Worm (Caenorhabditis elegans) whole organism, L1 larva: ENCODE measurements around the gene ZK1058.3.

Experiments
- C04F5.9 ChIP-seq: sonication (generic microtip); optimal IDR thresholded peaks from 2 replicates; lab custom pipeline; 2016; ENCODE audit warnings: missing genetic modification characterization, missing compliant biosample characterization
- F16B12.6 ChIP-seq: fragments of 150-350 bp; optimal IDR thresholded peaks from 2 replicates; lab custom pipeline; 2014; ENCODE audit warnings: missing biosample characterization, missing genetic modification characterization
- aly-2 ChIP-seq: fragments of 150-350 bp; optimal IDR thresholded peaks from 2 replicates; lab custom pipeline; 2014; ENCODE audit warnings: missing biosample characterization, missing genetic modification characterization
- ama-1 ChIP-seq: fragments of 150-350 bp; optimal IDR thresholded peaks from 2 replicates; lab custom pipeline; 2014
- ceh-63 ChIP-seq: fragments of 200-800 bp; sonication (Bioruptor generic); optimal IDR thresholded peaks from 2 replicates; lab custom pipeline; 2018; ENCODE audit warnings: mild to moderate bottlenecking, missing genetic modification characterization, missing compliant biosample characterization
- ceh-8 ChIP-seq: fragments of 200-800 bp; sonication (Bioruptor generic); optimal IDR thresholded peaks from 2 replicates; lab custom pipeline; 2018; ENCODE audit warnings: mild to moderate bottlenecking, missing genetic modification characterization, moderate library complexity, missing compliant biosample characterization
- ceh-88 ChIP-seq: fragments of 200-800 bp; sonication (Bioruptor generic); IDR thresholded peaks from 2 replicates; pipeline ENCODE4 v1.3.6; 2022; ENCODE audit warnings: missing genetic modification characterization, missing compliant biosample characterization
- ceh-90 ChIP-seq: sonication (generic microtip); optimal IDR thresholded peaks from 2 replicates; lab custom pipeline; 2016; ENCODE audit warnings: missing genetic modification characterization, missing compliant biosample characterization
- ces-1 ChIP-seq: fragments of 150-350 bp; optimal IDR thresholded peaks from 2 replicates; lab custom pipeline; 2014; ENCODE audit warnings: missing biosample characterization, missing genetic modification reagents, missing genetic modification characterization
- dpl-1 ChIP-seq, 3 experiments: fragments of 150-350 bp in 2 of 3; sonication (generic microtip) in 1 of 3; optimal IDR thresholded peaks; 2 replicates each; lab custom pipeline; 2014 to 2017; ENCODE audit warnings: missing biosample characterization in 3 of 3, missing genetic modification characterization in 3 of 3, missing genetic modification reagents in 3 of 3
- dsc-1 ChIP-seq: sonication (generic microtip); optimal IDR thresholded peaks from 2 replicates; lab custom pipeline; 2016; ENCODE audit warnings: mild to moderate bottlenecking, missing genetic modification characterization, missing compliant biosample characterization
- efl-1 ChIP-seq, 4 experiments: fragments of 150-350 bp; optimal IDR thresholded peaks in 3 of 4; peaks in 1 of 4; 1 replicate in 1 of 4; 2 replicates in 3 of 4; lab custom pipeline; 2014; ENCODE audit warnings: missing biosample characterization in 2 of 4, missing genetic modification characterization in 2 of 4, missing genetic modification reagents in 2 of 4
- egl-13 ChIP-seq: sonication (generic microtip); optimal IDR thresholded peaks from 2 replicates; lab custom pipeline; 2016; ENCODE audit warnings: missing genotype, missing genetic modification reagents, missing genetic modification characterization, missing compliant biosample characterization
- egl-27 ChIP-seq, 2 experiments: fragments of 150-350 bp in 1 of 2; sonication (generic microtip); optimal IDR thresholded peaks; 3 replicates each; lab custom pipeline; 2017 to 2018; ENCODE audit warnings: missing biosample characterization in 2 of 2, missing genetic modification characterization in 2 of 2, missing genetic modification reagents in 2 of 2
- elt-2 ChIP-seq: sonication (generic microtip); optimal IDR thresholded peaks from 2 replicates; lab custom pipeline; 2016; ENCODE audit warnings: missing genetic modification characterization, mild to moderate bottlenecking, inconsistent platforms, missing compliant biosample characterization, missing genetic modification reagents
- elt-3 ChIP-seq, 6 experiments: fragments of 150-350 bp in 1 of 6; sonication (generic microtip); optimal IDR thresholded peaks; 2 replicates each; lab custom pipeline; 2017 to 2018; ENCODE audit warnings: missing biosample characterization in 6 of 6, missing genetic modification characterization in 6 of 6, inconsistent platforms in 1 of 6
- ets-5 ChIP-seq: fragments of 200-800 bp; sonication (Bioruptor generic); IDR thresholded peaks from 2 replicates; pipeline ENCODE4 v1.3.6; 2022; ENCODE audit warnings: missing genetic modification characterization, missing compliant biosample characterization
- fkh-10 ChIP-seq: sonication (generic microtip); optimal IDR thresholded peaks from 2 replicates; lab custom pipeline; 2017; ENCODE audit warnings: missing biosample characterization, missing genetic modification reagents, missing genetic modification characterization
- fkh-4 ChIP-seq: sonication (generic microtip); optimal IDR thresholded peaks from 2 replicates; lab custom pipeline; 2016; ENCODE audit warnings: missing compliant biosample characterization, missing genetic modification characterization, borderline replicate concordance
- grh-1 ChIP-seq: fragments of 200-800 bp; sonication (Bioruptor generic); IDR thresholded peaks from 2 replicates; pipeline ENCODE4 v1.3.6; 2022; ENCODE audit warnings: missing genetic modification reagents, missing genetic modification characterization, missing compliant biosample characterization
- hlh-4 ChIP-seq: sonication (generic microtip); optimal IDR thresholded peaks from 2 replicates; lab custom pipeline; 2016; ENCODE audit warnings: mild to moderate bottlenecking, missing genetic modification characterization, missing compliant biosample characterization
- hpl-2 ChIP-seq: fragments of 150-350 bp; optimal IDR thresholded peaks from 2 replicates; lab custom pipeline; 2014; ENCODE audit warnings: missing biosample characterization, missing genetic modification reagents, missing genetic modification characterization
- irx-1 ChIP-seq: sonication (generic microtip); optimal IDR thresholded peaks from 2 replicates; lab custom pipeline; 2016; ENCODE audit warnings: missing genetic modification characterization, missing compliant biosample characterization
- jun-1 ChIP-seq: fragments of 150-350 bp; optimal IDR thresholded peaks from 2 replicates; lab custom pipeline; 2014; ENCODE audit warnings: missing biosample characterization, missing genetic modification reagents, missing genetic modification characterization
- lin-13 ChIP-seq: fragments of 150-350 bp; optimal IDR thresholded peaks from 2 replicates; lab custom pipeline; 2014; ENCODE audit warnings: missing biosample characterization, missing genetic modification reagents, missing genetic modification characterization
- lin-14 ChIP-seq: fragments of 200-800 bp; sonication (Bioruptor generic); optimal IDR thresholded peaks from 2 replicates; lab custom pipeline; 2018; ENCODE audit warnings: mild to moderate bottlenecking, missing genetic modification characterization, moderate library complexity, missing compliant biosample characterization
- lin-35 ChIP-seq, 2 experiments: fragments of 150-350 bp; optimal IDR thresholded peaks; 2 replicates each; lab custom pipeline; 2014; ENCODE audit warnings: missing biosample characterization in 2 of 2, missing genetic modification characterization in 2 of 2, missing genetic modification reagents in 2 of 2
- lsy-2 ChIP-seq, 2 experiments: fragments of 150-350 bp; optimal IDR thresholded peaks; 2 replicates each; lab custom pipeline; 2014; ENCODE audit warnings: missing biosample characterization in 2 of 2, missing genetic modification characterization in 2 of 2
- mab-9 ChIP-seq: fragments of 200-800 bp; sonication (Bioruptor generic); IDR thresholded peaks from 2 replicates; pipeline ENCODE4 v1.3.6; 2022; ENCODE audit warnings: missing genetic modification reagents, missing genetic modification characterization, missing compliant biosample characterization
- mdl-1 ChIP-seq, 2 experiments: fragments of 150-350 bp; optimal IDR thresholded peaks; 2 replicates each; lab custom pipeline; 2014 to 2017; ENCODE audit warnings: missing biosample characterization in 2 of 2, missing genetic modification characterization in 2 of 2, inconsistent platforms in 1 of 2
- nhr-11 ChIP-seq: fragments of 150-350 bp; optimal IDR thresholded peaks from 2 replicates; lab custom pipeline; 2014; ENCODE audit warnings: missing biosample characterization, missing genetic modification characterization
- nhr-19 ChIP-seq: fragments of 200-800 bp; sonication (Bioruptor generic); conservative IDR thresholded peaks from 2 replicates; pipeline ENCODE4 v1.3.6; 2022; ENCODE audit warnings: missing genetic modification characterization, missing compliant biosample characterization
- nhr-20 ChIP-seq: sonication (generic microtip); optimal IDR thresholded peaks from 2 replicates; lab custom pipeline; 2016; ENCODE audit warnings: mild to moderate bottlenecking, missing genetic modification characterization, missing compliant biosample characterization
- nhr-237 ChIP-seq: fragments of 150-350 bp; optimal IDR thresholded peaks from 2 replicates; lab custom pipeline; 2014; ENCODE audit warnings: missing biosample characterization, missing genetic modification characterization
- nhr-47 ChIP-seq: sonication (generic microtip); optimal IDR thresholded peaks from 2 replicates; lab custom pipeline; 2016; ENCODE audit warnings: mild to moderate bottlenecking, missing genetic modification characterization, moderate library complexity, missing compliant biosample characterization
- nhr-71 ChIP-seq: sonication (generic microtip); optimal IDR thresholded peaks from 2 replicates; lab custom pipeline; 2016; ENCODE audit warnings: mild to moderate bottlenecking, missing genetic modification characterization, moderate library complexity, missing compliant biosample characterization
- nhr-84 ChIP-seq: sonication (generic microtip); optimal IDR thresholded peaks from 2 replicates; lab custom pipeline; 2017; ENCODE audit warnings: missing biosample characterization, missing genetic modification characterization
- nhr-85 ChIP-seq: sonication (generic microtip); peaks from one replicate; lab custom pipeline; 2016; ENCODE audit warnings: missing genetic modification characterization, inconsistent platforms, missing compliant biosample characterization
- nhr-90 ChIP-seq: sonication (generic microtip); optimal IDR thresholded peaks from 2 replicates; lab custom pipeline; 2016; ENCODE audit warnings: mild to moderate bottlenecking, missing genetic modification characterization, missing compliant biosample characterization; ENCODE audit not compliant: poor library complexity
- pax-3 ChIP-seq: fragments of 200-800 bp; sonication (Bioruptor generic); optimal IDR thresholded peaks from 2 replicates; lab custom pipeline; 2018; ENCODE audit warnings: mild to moderate bottlenecking, missing genetic modification characterization, moderate library complexity, missing compliant biosample characterization
- snpc-4 ChIP-seq: fragments of 150-350 bp; optimal IDR thresholded peaks from 2 replicates; lab custom pipeline; 2014; ENCODE audit warnings: missing biosample characterization, missing genetic modification characterization
- snu-23 ChIP-seq: sonication (generic microtip); optimal IDR thresholded peaks from 2 replicates; lab custom pipeline; 2016; ENCODE audit warnings: missing genetic modification characterization, missing compliant biosample characterization
- sox-4 ChIP-seq: sonication (generic microtip); optimal IDR thresholded peaks from 2 replicates; lab custom pipeline; 2016; ENCODE audit warnings: missing genetic modification characterization, missing compliant biosample characterization
- sptf-1 ChIP-seq: fragments of 150-350 bp; optimal IDR thresholded peaks from 2 replicates; lab custom pipeline; 2014; ENCODE audit warnings: missing biosample characterization, missing genetic modification characterization
- sup-37 ChIP-seq: fragments of 200-800 bp; sonication (Bioruptor generic); optimal IDR thresholded peaks from 2 replicates; lab custom pipeline; 2018; ENCODE audit warnings: mild to moderate bottlenecking, missing genetic modification characterization, missing compliant biosample characterization
- tbx-2 ChIP-seq: sonication (generic microtip); optimal IDR thresholded peaks from 2 replicates; lab custom pipeline; 2016; ENCODE audit warnings: missing genetic modification characterization, missing compliant biosample characterization
- tlp-1 ChIP-seq: fragments of 150-350 bp; optimal IDR thresholded peaks from 2 replicates; lab custom pipeline; 2014; ENCODE audit warnings: missing biosample characterization, missing genetic modification characterization
- unc-62 ChIP-seq: fragments of 150-350 bp; optimal IDR thresholded peaks from 2 replicates; lab custom pipeline; 2014; ENCODE audit warnings: missing biosample characterization, missing genetic modification reagents, missing genetic modification characterization
- zag-1 ChIP-seq: fragments of 150-350 bp; optimal IDR thresholded peaks from 2 replicates; lab custom pipeline; 2014; ENCODE audit warnings: missing biosample characterization, missing genetic modification characterization
- zip-4 ChIP-seq: fragments of 200-800 bp; sonication (Bioruptor generic); optimal IDR thresholded peaks from 2 replicates; lab custom pipeline; 2018; ENCODE audit warnings: mild to moderate bottlenecking, missing genetic modification characterization, moderate library complexity, missing compliant biosample characterization

The ZK1058.3 gene

DNA sequence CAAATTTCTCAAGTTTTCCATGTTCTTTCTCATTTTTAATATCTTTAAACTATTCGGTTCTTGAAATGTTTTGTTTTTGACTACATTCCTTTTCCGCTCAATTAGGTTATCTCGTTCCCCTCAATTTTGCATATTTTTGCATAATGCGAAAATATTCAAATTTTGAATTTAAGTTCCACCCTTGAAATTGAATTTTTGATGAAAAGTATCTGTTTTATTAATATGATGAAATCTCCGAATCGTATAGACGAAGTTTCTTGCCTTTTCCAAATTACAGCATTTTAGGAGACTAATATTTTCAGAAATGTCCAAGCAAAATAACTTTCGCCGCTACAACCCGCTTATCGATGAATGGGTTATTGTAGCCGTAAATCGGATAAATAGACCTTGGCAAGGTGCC lies at the start of gene ZK1058.3:
TSS of gene ZK1058.3 (plus strand) at position 301 of the 400 bp plus-strand sequence.
- TF ChIP-seq ets-5 (GFP tag; lab: Robert Waterston, UW) (no peak), efl-1 (optimal IDR thresholded peaks at IDR 0.05; lab: Kevin White, UChicago) (no peak), efl-1 (GFP tag; optimal IDR thresholded peaks at IDR 0.05 in 1 of 2; lab: Kevin White, UChicago) (peak in 1 of 2 experiments; percentile 0), ceh-63 (GFP tag; lab: Kevin White, UChicago) (no peak), ceh-90 (tag; lab: Kevin White, UChicago) (no peak)

- TF ChIP-seq elt-3 (tag; optimal IDR thresholded peaks at IDR 0.05; lab: Kevin White, UChicago): no peak
- TF ChIP-seq zip-4 (GFP tag; lab: Kevin White, UChicago): no peak
- no peak for TF ChIP-seq snpc-4 (tag; lab: Kevin White, UChicago)
- TF ChIP-seq ceh-63 (GFP tag; lab: Kevin White, UChicago): no peak
- peak; percentile 23 for TF ChIP-seq dsc-1 (tag; lab: Kevin White, UChicago)
- TF ChIP-seq sup-37: no peak
- TF ChIP-seq lsy-2 (tag; optimal IDR thresholded peaks at IDR 0.05; lab: Kevin White, UChicago): peak in 1 of 2 experiments; percentile 67
- no peak for TF ChIP-seq ces-1
- no peak for TF ChIP-seq fkh-10 (GFP tag; lab: Kevin White, UChicago)
- no peak for TF ChIP-seq lin-14 (GFP tag; lab: Kevin White, UChicago)
- TF ChIP-seq egl-27 (tag; optimal IDR thresholded peaks at IDR 0.05; lab: Kevin White, UChicago): no peak
- TF ChIP-seq tlp-1 (tag; lab: Kevin White, UChicago): no peak
- no peak for TF ChIP-seq ceh-8 (GFP tag; lab: Kevin White, UChicago)
- no peak for TF ChIP-seq tbx-2
- peak; percentile 40 for TF ChIP-seq nhr-85 (tag; lab: Kevin White, UChicago)
- TF ChIP-seq mdl-1 (tag; optimal IDR thresholded peaks at IDR 0.05; lab: Kevin White, UChicago): no peak
- no peak for TF ChIP-seq jun-1 (tag; lab: Kevin White, UChicago)
- peak; percentile 22 for TF ChIP-seq nhr-71
- TF ChIP-seq hpl-2: peak; percentile 44
- peak; percentile 17 for TF ChIP-seq nhr-90 (tag; lab: Kevin White, UChicago)
- no peak for TF ChIP-seq C04F5.9 (tag; lab: Kevin White, UChicago)
- peak; percentile 31 for TF ChIP-seq ama-1 (lab: Kevin White, UChicago)
- TF ChIP-seq mab-9: no peak
- no peak for TF ChIP-seq egl-13 (tag; lab: Kevin White, UChicago)
- TF ChIP-seq nhr-47 (tag; lab: Kevin White, UChicago): peak; percentile 6
- no peak for TF ChIP-seq nhr-84
- TF ChIP-seq F16B12.6: no peak
- TF ChIP-seq nhr-19 (GFP tag; lab: Robert Waterston, UW): peak; percentile 20; the same call in 1 of the 2 replicates
- no peak for TF ChIP-seq hlh-4 (tag; lab: Kevin White, UChicago)
- peak; percentile 25 for TF ChIP-seq nhr-11 (tag; lab: Kevin White, UChicago)
- TF ChIP-seq zag-1 (tag; lab: Kevin White, UChicago): no peak
- peak; percentile 67 for TF ChIP-seq aly-2 (tag; lab: Kevin White, UChicago)
- no peak for TF ChIP-seq sox-4
- no peak for TF ChIP-seq grh-1 (GFP tag; lab: Robert Waterston, UW)
- TF ChIP-seq nhr-237: no peak
- TF ChIP-seq elt-2 (tag; lab: Kevin White, UChicago): no peak
- TF ChIP-seq lin-35 (GFP tag; optimal IDR thresholded peaks at IDR 0.05; lab: Kevin White, UChicago): peak in 1 of 2 experiments; percentile 15
- TF ChIP-seq pax-3 (tag; lab: Kevin White, UChicago): no peak
- no peak for TF ChIP-seq ceh-88 (GFP tag; lab: Robert Waterston, UW)
- TF ChIP-seq fkh-4 (tag; lab: Kevin White, UChicago): no peak
- TF ChIP-seq dpl-1 (GFP tag; optimal IDR thresholded peaks at IDR 0.05; lab: Kevin White, UChicago): no peak
- no peak for TF ChIP-seq irx-1
- peak; percentile 2 for TF ChIP-seq nhr-20 (tag; lab: Kevin White, UChicago)
- no peak for TF ChIP-seq sptf-1 (tag; lab: Kevin White, UChicago)
- TF ChIP-seq efl-1 (optimal IDR thresholded peaks at IDR 0.05; lab: Kevin White, UChicago): peak; percentile 1 to 5
- peak in 1 of 2 experiments; percentile 86 for TF ChIP-seq efl-1 (GFP tag; optimal IDR thresholded peaks at IDR 0.05 in 1 of 2; lab: Kevin White, UChicago)
- TF ChIP-seq unc-62 (GFP tag; lab: Kevin White, UChicago): no peak
- TF ChIP-seq lin-13 (GFP tag; lab: Kevin White, UChicago): no peak
- TF ChIP-seq snu-23 (GFP tag; lab: Kevin White, UChicago): peak; percentile 8
Measured at ce11 chrIII:3869292-3869781, 49.3 kb upstream of the ZK1058.3 start.
